Worm (Caenorhabditis elegans): Measurements from ENCODE around the gene C18B12.4.

DNA sequence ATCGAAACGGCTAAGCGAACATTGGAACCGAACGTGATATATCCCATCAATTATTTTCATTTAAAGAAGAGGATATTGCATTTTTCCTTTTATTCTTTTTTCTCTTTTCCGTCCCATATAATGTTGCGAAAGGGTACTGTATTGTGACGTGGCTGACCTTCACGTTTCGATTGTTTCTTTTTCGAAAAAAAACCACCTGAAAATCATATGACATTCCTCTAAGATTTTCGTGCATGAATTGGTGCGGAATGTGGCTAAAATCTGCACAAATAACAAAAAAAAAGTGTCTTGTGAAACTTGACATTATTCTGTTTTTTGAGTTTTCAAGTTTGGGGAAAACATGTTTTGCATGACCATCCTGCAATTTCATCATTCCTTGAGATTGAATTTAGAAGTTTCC, 37.9 kb upstream of the C18B12.4 start:
- TF ChIP-seq ceh-58 (GFP tag; IDR thresholded peaks at IDR 0.05) (no peak), unc-62 (GFP tag; optimal IDR thresholded peaks at IDR 0.05) (no peak), snpc-4 (GFP tag; optimal IDR thresholded peaks at IDR 0.05) (no peak), snpc-4 (tag; optimal IDR thresholded peaks at IDR 0.05) (no peak), madf-8 (GFP tag; conservative IDR thresholded peaks at IDR 0.05) (no peak), sdz-38 (tag; optimal IDR thresholded peaks at IDR 0.05) (no peak), Y67H2A.10 (GFP tag; conservative IDR thresholded peaks at IDR 0.05) (no peak), lin-35 (GFP tag; optimal IDR thresholded peaks at IDR 0.05) (no peak), Y56A3A.18 (GFP tag; IDR thresholded peaks at IDR 0.05) (no peak), nfya-2 (GFP tag; IDR thresholded peaks at IDR 0.05) (no peak), ama-1 (optimal IDR thresholded peaks at IDR 0.05) (no peak), ama-1 (GFP tag; optimal IDR thresholded peaks at IDR 0.05) (no peak), dpl-1 (GFP tag; optimal IDR thresholded peaks at IDR 0.05) (no peak), ztf-18 (tag; optimal IDR thresholded peaks at IDR 0.05) (no peak), gei-17 (GFP tag; optimal IDR thresholded peaks at IDR 0.05) (no peak), nfya-1 (tag; optimal IDR thresholded peaks at IDR 0.05; ENCODE audit: borderline replicate concordance, insufficient read depth) (no peak)

Data from whole organism, young adult.